Fruit fly (Drosophila melanogaster): ENCODE data around the gene kibra.

The kibra gene

dm6 chr3R:14706354-14706753 is 17.7 kb downstream of the kibra start:
- no peak for TF ChIP-seq CG17801 (GFP tag; optimal IDR thresholded peaks at IDR 0.05; ENCODE audit: partially characterized antibody)

- peak; percentile 31 for TF ChIP-seq CG17801 (GFP tag; optimal IDR thresholded peaks at IDR 0.05; ENCODE audit: partially characterized antibody)
Observed at dm6 chr3R:14705270-14705669, 18.8 kb downstream of the kibra start.

dm6 chr3R:14703302-14704192 is 20.5 kb downstream of the kibra start:
- no peak for TF ChIP-seq CG17801 (GFP tag; optimal IDR thresholded peaks at IDR 0.05; ENCODE audit: partially characterized antibody)

dm6 chr3R:14696949-14697513 is 27.0 kb downstream of the kibra start, which contains the start of gene Meltrin:
TSS of gene Meltrin (minus strand) at chr3R:14697292.
- TF ChIP-seq CG17801 (GFP tag; optimal IDR thresholded peaks at IDR 0.05; ENCODE audit: partially characterized antibody): peak; percentile 84

dm6 chr3R:14695665-14696064 is 28.4 kb downstream of the kibra start:
- no peak for TF ChIP-seq CG17801 (GFP tag; optimal IDR thresholded peaks at IDR 0.05; ENCODE audit: partially characterized antibody)

- no peak for TF ChIP-seq CG17801 (GFP tag; optimal IDR thresholded peaks at IDR 0.05; ENCODE audit: partially characterized antibody)
Observed at dm6 chr3R:14695054-14695453, 29.0 kb downstream of the kibra start.

- TF ChIP-seq CG17801 (GFP tag; optimal IDR thresholded peaks at IDR 0.05; ENCODE audit: partially characterized antibody): no peak
Observed at dm6 chr3R:14694583-14694982, 29.5 kb downstream of the kibra start.

- no peak for TF ChIP-seq CG17801 (GFP tag; optimal IDR thresholded peaks at IDR 0.05; ENCODE audit: partially characterized antibody)
Observed at dm6 chr3R:14692971-14693253, 31.1 kb downstream of the kibra start.

- no peak for TF ChIP-seq CG17801 (GFP tag; optimal IDR thresholded peaks at IDR 0.05; ENCODE audit: partially characterized antibody)
Observed at dm6 chr3R:14692230-14692970, 31.7 kb downstream of the kibra start.

dm6 chr3R:14691019-14691777 is 32.9 kb downstream of the kibra start:
- TF ChIP-seq CG17801 (GFP tag; optimal IDR thresholded peaks at IDR 0.05; ENCODE audit: partially characterized antibody): peak; percentile 18

- TF ChIP-seq CG17801 (GFP tag; optimal IDR thresholded peaks at IDR 0.05; ENCODE audit: partially characterized antibody): no peak
Observed at dm6 chr3R:14690065-14690464, 34.0 kb downstream of the kibra start.

dm6 chr3R:14687296-14687695 is 36.8 kb downstream of the kibra start:
- TF ChIP-seq CG17801 (GFP tag; optimal IDR thresholded peaks at IDR 0.05; ENCODE audit: partially characterized antibody): no peak

- no peak for TF ChIP-seq CG17801 (GFP tag; optimal IDR thresholded peaks at IDR 0.05; ENCODE audit: partially characterized antibody)
Observed at dm6 chr3R:14683928-14684327, 40.1 kb downstream of the kibra start.

dm6 chr3R:14680112-14680665 is 43.9 kb downstream of the kibra start:
- TF ChIP-seq CG17801 (GFP tag; optimal IDR thresholded peaks at IDR 0.05; ENCODE audit: partially characterized antibody): peak; percentile 33

Measured in ovary, adult (tissue).